Fruit fly (Drosophila melanogaster): ENCODE data around the gene mtd.
A peak's percentile ranks its signal among the peaks of the same experiment; 100 is the strongest.

The mtd gene

DNA sequence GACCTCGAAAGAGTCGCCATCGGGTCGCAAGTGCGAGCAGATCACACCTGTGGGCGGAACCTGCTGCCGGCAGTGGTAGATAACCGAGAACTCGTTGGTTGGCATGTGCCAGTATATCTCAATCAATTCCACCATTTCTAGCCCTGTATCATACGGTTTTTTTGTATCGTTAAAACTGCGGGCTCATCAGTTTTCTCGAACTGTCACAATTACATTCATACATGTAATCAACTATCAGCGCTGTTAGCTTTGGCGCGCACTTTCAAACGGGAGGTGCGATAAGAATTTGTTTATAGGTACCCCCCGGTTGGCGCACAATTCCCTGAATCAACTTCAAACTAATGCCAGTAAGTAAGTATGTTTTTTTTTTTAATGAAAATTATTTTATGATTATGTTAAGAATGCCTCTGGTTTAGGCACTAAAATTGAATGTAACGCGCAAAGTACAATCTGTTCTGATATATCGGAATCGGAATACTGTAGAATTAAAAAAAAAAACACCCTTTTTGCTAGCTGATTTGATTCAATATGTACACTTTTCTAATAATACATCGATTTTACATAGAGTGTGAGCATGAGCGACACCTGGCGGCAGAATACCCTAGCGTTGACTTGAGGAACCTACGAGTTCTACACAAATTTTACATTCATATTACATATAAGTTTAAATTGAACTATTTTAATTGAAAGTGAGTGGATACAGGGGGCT is 51.5 kb downstream of the mtd start:
- peak; percentile 0 for TF ChIP-seq noc (tag; optimal IDR thresholded peaks at IDR 0.05)

DNA sequence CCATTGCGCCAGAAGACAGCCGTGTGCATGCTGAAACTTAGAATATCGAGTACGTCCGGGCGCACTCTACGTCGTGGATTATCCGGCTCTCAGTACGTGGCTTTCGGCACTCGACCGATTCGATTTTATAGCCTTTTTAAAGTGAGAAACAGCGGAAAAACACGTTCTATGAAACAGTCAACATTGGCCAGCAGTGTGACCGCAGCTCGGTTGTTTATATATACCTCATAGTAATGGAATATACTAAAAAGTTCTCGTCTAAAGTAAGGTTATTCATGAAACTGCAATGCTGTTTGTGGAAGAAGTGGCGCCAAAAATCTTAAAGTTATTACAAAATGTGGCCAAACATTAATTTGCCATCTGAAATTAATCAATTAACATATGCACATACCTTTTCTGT is 52.9 kb downstream of the mtd start:
- TF ChIP-seq noc (tag; optimal IDR thresholded peaks at IDR 0.05): no peak

DNA sequence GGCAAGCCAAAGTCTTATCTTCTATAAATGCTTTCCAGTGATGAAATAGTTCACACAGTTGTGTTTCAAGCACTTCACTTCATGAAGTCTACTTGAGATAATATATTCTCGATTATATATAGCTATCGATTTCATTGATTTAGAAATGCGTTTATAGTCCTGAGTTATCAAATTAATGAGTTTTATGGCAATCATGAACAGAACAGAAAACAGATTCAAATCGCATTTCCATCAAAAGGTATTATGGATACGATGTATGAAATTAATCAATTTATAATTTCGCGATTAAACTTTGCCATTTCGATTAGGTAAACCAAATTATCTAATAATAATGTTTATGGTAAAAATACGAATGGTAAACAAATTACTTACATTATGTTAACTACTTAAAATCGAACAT is 55.2 kb downstream of the mtd start:
- TF ChIP-seq noc (tag; optimal IDR thresholded peaks at IDR 0.05): peak; percentile 10

DNA sequence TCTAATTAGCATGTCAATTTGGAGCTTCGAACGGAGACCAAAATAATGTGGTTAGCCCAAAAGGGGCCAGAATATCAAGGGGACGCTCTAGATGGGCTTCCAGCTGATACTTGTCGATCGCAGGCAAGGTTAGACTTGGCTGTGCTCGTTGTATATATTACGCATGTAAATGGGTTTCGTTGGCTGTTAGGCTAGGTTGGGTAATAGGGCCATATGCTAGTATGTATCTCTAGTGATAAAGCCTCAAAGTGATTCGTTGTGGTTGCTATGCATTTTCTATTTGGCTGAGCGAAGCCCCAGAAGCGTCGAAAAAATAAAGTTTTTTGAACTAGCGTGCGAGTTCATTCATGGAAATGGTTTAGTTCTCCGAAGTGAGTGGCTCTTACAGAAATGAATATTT is 59.5 kb downstream of the mtd start:
- no peak for TF ChIP-seq noc (tag; optimal IDR thresholded peaks at IDR 0.05)

DNA sequence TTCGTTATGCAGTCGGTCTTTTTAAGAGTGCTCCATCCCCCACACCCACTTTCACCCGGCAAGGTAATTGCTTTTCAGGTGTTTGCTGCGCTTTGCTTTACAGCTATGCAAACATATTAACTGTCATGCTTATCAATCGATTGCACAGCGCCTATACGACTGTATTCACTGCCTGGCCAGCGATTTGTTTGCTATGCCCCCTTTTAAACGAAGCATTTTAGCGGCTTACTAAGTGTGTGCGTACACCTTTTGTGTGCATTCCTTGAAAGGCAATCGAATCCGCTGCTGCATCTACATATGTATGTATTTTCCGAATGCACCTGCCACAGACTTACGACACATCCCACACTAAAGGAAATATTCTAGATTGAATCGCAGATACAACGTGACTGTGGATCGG is 62.3 kb downstream of the mtd start:
- no peak for TF ChIP-seq noc (tag; optimal IDR thresholded peaks at IDR 0.05)

DNA sequence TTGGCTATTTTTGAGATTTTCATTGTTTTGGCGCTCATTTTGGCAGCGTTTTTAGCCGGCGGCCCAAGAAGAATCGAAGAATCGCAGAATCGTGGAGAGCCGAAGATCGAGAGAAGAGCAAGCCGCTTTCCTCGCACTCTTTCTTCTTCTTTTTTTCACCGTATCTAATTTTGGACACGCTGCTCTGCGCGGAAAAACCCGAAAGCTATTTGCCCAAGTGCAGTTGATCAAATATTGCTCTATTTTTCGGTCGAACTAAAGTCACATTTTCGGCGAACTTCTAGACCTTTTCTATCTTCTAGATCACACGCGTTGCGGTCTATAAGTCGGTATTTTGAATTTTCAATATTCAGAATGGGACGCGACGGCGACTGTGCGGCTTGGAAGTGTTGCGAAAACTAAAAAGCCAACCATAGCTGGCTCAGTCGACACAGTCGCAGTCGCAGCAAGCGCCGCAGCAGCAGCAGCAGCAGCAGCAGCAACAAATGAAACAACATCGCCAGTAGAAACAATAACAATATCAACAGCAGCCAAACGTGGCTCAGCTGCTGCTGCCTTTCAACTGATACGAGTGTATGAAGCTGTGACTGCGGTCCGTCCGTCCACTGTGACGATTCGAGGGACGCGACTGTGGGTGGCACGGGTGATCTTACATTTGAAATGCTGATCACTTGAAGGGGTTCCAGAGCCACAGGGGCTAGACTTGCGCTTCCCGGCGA is 63.2 kb downstream of the mtd start:
- TF ChIP-seq noc (tag; optimal IDR thresholded peaks at IDR 0.05): peak; percentile 16

DNA sequence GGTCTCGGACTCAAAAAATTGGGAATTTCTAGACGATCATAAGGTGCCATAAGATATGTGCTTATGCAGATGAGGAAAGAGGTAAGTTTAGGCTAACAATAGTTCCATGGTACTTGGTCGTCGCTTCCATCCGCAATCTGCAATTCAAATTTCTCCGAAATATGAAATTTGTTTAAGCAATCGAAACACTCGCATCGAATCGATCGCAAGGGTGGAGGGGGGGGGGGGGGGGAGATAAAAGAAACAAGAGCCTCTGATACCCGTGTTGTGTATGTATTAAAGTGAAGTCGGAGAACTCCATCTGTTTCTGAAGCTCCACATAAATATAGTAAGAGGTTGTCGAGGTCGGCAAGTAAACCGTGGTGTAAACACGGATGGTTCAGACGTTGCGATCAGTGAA is 64.3 kb downstream of the mtd start:
- no peak for TF ChIP-seq noc (tag; optimal IDR thresholded peaks at IDR 0.05)

DNA sequence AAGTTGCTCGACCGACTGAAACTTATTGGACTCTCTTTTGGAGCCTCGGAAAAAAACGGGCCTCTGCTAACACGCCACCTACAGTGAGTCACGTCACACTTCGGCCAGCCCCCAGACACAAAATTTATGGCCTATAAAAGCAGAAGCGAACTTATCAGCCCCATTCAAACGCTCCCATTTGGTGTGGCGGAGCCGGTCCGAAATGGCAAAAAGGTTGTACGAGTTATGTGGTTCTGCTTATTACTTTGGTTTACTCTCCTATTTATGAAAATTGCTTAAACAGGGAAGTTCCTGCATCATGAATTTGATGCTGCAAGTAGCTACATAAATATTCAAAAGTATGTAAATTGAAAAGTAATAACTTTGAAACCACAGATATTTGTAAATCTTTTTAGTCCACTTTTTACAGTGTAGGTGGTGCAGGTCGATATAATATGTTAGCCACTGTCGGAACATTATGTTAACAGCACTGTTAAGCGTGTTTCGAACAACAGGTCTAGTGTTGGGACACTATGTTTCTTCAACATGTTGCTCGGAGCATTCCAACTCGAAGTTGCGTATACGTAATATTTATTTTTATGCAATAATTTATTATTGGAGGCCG is 66.8 kb downstream of the mtd start:
- TF ChIP-seq noc (tag; optimal IDR thresholded peaks at IDR 0.05): peak; percentile 93

DNA sequence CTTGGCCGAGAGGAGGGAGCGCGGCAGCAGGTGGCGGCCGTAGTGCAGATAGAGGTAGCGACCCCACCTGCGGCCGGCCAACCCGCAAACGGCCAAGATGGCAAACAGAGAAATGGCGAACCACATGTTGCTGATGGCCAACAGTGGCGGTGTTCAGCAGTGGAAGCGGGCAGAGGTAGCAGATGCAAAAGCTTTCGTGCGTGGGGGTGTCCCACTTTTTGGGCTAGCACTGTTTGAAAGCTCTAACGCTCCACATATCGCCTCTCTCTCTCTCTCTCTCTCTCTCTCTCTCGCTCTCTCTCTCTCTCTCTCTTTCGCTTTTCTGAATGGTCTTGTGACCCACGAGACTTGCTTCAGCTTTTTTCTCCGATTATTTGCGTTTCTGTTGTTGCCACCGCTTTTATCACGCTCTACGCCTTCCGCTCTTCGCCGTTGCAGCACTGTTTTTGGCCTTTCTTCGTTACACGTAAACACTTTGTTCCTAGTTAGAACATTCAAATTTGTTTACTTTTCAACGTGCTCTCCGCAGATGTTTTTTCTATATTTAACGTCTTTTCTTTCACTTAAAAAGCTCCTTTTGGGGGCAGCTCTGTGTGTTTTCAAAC is 67.4 kb downstream of the mtd start:
- TF ChIP-seq noc (tag; optimal IDR thresholded peaks at IDR 0.05): no peak

DNA sequence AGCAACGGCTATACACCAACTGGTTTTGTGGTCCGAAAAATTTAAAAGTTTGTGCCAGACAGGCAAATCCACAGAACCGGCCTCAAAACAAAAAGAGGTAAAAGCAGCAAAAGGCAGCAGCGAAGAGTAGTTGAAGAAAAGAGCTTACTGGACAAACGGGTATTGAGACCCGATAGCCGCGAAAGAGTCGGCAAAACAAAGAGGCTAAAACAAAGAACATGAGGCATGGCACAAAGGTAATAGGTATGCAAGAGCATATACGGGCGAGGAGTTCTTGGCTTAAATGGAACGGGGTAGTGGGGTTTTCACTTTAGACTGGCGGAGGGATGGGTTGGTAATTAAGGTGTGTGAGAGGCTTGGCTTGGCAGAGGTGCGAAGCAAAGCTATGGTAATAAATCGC is 69.1 kb downstream of the mtd start:
- no peak for TF ChIP-seq noc (tag; optimal IDR thresholded peaks at IDR 0.05)

DNA sequence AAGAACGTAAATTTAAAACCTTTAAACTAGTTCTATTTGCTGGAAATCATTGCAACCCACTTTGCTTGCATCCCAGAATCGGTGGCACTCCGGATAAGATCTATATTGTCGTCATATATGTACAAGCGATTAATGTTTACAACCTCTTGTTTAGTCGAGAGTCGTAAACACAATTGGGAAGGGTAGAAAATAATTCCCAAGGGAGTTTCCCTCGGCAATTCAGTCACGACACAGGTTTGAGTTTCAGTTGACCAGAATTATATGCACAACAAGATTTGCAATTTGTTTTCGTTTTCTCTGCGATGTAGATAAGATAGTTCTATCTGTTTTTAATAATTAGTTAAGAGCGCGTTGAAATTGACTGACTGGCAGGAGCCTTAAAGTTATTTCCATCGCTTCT is 69.9 kb downstream of the mtd start:
- no peak for TF ChIP-seq noc (tag; optimal IDR thresholded peaks at IDR 0.05)

DNA sequence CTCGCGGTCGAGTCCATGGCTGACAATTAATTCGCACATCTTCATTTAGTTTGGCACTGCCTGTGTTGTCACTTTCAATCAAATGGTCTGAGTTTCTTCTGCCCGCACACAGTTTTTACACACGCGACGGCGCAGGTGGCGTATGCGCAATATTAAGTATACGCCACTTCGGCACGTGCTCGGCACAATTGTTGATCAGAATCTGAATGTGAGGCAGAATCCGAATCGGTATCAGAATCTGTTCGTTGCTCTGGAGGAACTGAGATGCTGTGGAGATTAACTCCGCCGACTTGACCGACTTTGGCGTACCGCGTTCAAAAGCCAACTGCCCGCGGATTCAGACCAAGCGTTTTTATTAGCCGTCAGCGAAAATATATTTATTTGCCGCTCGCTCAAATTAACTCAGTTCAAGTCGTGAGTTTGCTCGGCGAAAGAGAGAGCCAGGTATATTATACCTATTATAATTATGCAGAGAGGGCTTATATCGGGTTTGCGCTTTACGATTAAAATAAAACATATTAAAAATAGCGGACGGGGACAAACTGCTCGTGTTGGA is 70.6 kb downstream of the mtd start:
- no peak for TF ChIP-seq noc (tag; optimal IDR thresholded peaks at IDR 0.05)

DNA sequence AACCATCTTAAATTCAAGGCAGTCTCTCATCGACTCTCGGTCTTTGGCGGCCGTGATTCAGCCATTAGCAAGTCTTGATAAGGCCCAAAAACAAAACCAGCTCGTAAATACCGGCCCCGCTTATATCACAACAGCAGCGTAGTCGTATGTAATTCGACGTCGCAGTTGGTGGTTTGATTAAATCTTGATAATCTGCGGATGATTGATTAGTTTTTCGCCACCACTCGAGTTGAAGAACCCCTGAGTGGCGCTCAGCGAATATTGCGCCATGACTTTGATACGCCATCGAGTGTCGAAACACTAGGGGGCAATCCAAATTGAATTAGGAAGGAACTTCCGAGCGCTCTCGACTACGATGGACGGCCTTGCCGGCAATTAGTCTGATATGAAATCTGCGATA is 71.6 kb downstream of the mtd start:
- peak; percentile 41 for TF ChIP-seq noc (tag; optimal IDR thresholded peaks at IDR 0.05)

DNA sequence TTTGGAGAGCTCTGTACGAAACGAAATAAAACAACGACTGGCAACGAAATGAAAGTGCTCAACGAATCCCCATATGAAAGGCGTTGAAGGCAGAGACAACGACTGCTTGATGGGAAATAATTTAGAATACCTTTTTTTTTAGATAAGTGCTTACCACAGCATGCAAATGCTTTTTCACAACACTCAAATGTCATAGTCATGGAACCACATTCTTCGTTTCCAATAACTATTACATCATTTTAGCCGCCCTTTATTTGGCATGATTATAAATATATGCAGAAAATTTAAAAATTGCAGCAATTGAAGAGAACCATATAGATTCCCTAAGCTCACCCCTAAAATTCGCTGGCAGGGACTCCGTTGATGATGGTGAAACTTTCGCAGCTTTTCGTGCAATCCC is 72.5 kb downstream of the mtd start, which contains the start of gene CG31538:
TSS of gene CG31538 (minus strand) at position 101 of the 400 bp plus-strand sequence.
- no peak for TF ChIP-seq noc (tag; optimal IDR thresholded peaks at IDR 0.05)

DNA sequence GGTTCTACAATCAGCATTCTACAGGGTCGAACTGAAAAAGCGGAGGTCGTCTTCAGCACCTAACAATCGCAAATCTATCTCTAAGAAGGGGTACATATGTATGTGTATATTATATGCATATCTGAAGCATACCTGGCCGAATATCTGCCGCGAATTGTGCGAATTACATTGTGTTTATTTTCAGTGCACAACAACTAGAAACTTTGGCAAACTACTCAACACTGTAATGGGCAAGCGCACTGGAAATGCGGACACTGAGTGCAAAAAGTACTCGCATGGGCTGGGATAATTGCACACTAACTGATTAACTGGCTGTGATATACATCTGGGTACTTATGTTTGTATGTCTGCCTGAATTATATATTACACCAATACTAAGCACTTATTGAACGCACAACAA is 79.4 kb downstream of the mtd start:
- no peak for TF ChIP-seq noc (tag; optimal IDR thresholded peaks at IDR 0.05)

DNA sequence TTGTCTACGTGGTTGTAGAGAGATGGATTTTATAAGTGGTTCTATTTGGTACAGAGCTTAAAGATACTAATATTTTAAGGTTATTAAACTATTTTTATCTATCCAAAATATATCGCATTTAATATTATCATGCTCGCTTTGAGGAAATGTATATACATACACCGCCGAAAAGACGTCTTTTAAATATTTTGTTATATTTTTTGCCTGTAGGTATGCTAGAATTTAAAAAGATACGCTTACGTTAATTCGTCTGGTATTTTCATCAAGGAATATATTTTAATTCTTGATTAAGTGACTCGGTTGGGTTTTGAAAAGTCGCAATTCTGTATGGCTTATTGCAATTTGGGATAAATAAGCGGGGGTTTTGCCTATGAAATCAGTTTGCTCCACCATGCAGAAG is 81.7 kb downstream of the mtd start:
- no peak for TF ChIP-seq noc (tag; optimal IDR thresholded peaks at IDR 0.05)

All from whole organism, larva.